Worm (Caenorhabditis elegans) whole organism, L2 larva: Measurements from ENCODE around the gene str-28.

Source experiments
- F13H6.1 ChIP-seq: sonication (generic microtip); optimal IDR thresholded peaks from 2 replicates; lab custom pipeline; 2016; ENCODE audit warnings: missing genetic modification characterization, missing compliant biosample characterization
- R02D3.7 ChIP-seq: fragments of 150-350 bp; optimal IDR thresholded peaks from 2 replicates; lab custom pipeline; 2014; ENCODE audit warnings: missing biosample characterization, missing genetic modification characterization
- Y55F3AM.14 ChIP-seq: fragments of 200-800 bp; sonication (Bioruptor generic); optimal IDR thresholded peaks from 2 replicates; lab custom pipeline; 2018; ENCODE audit warnings: mild to moderate bottlenecking, missing genetic modification characterization, missing compliant biosample characterization
- ZK546.5 ChIP-seq: sonication (generic microtip); optimal IDR thresholded peaks from 2 replicates; lab custom pipeline; 2017; ENCODE audit warnings: missing biosample characterization, missing genetic modification characterization
- ama-1 ChIP-seq: fragments of 150-350 bp; optimal IDR thresholded peaks from 2 replicates; lab custom pipeline; 2018; ENCODE audit warnings: inconsistent platforms
- blmp-1 ChIP-seq: sonication (generic microtip); optimal IDR thresholded peaks from 2 replicates; lab custom pipeline; 2017; ENCODE audit warnings: missing genetic modification characterization, mild to moderate bottlenecking, missing compliant biosample characterization, antibody characterized with exemption, moderate library complexity; ENCODE audit not compliant: insufficient read depth
- ceh-82 ChIP-seq: fragments of 150-350 bp; optimal IDR thresholded peaks from 2 replicates; lab custom pipeline; 2014; ENCODE audit warnings: missing biosample characterization, missing genetic modification characterization
- dmd-4 ChIP-seq: sonication (generic microtip); optimal IDR thresholded peaks from 2 replicates; lab custom pipeline; 2017; ENCODE audit warnings: missing biosample characterization, missing genetic modification characterization
- egl-27 ChIP-seq: sonication (generic microtip); optimal IDR thresholded peaks from 3 replicates; lab custom pipeline; 2017; ENCODE audit warnings: missing biosample characterization, missing genetic modification reagents, missing genetic modification characterization
- elt-1 ChIP-seq: fragments of 150-350 bp; optimal IDR thresholded peaks from 2 replicates; lab custom pipeline; 2014; ENCODE audit warnings: missing biosample characterization, missing genetic modification characterization
- elt-3 ChIP-seq: sonication (generic microtip); optimal IDR thresholded peaks from 2 replicates; lab custom pipeline; 2017; ENCODE audit warnings: missing biosample characterization, missing genetic modification characterization
- gmeb-1 ChIP-seq: fragments of 150-350 bp; optimal IDR thresholded peaks from 2 replicates; lab custom pipeline; 2014; ENCODE audit warnings: missing biosample characterization, missing genetic modification characterization
- lin-13 ChIP-seq: fragments of 150-350 bp; optimal IDR thresholded peaks from 2 replicates; lab custom pipeline; 2014; ENCODE audit warnings: missing biosample characterization, missing genetic modification reagents, missing genetic modification characterization
- lin-39 ChIP-seq: fragments of 150-350 bp; optimal IDR thresholded peaks from 2 replicates; lab custom pipeline; 2014; ENCODE audit warnings: missing biosample characterization, missing genetic modification reagents, missing genetic modification characterization
- lsy-2 ChIP-seq, 2 experiments: fragments of 150-350 bp in 1 of 2; sonication (generic microtip) in 1 of 2; optimal IDR thresholded peaks; 2 replicates each; lab custom pipeline; 2014 to 2017; ENCODE audit warnings: missing biosample characterization in 2 of 2, missing genetic modification characterization in 2 of 2
- mab-5 ChIP-seq: fragments of 150-350 bp; optimal IDR thresholded peaks from 2 replicates; lab custom pipeline; 2014; ENCODE audit warnings: missing biosample characterization, missing genetic modification characterization
- mbf-1 ChIP-seq: sonication (generic microtip); optimal IDR thresholded peaks from 2 replicates; lab custom pipeline; 2017; ENCODE audit warnings: missing biosample characterization, missing genetic modification characterization
- nhr-10 ChIP-seq: sonication (generic microtip); optimal IDR thresholded peaks from 2 replicates; lab custom pipeline; 2017; ENCODE audit warnings: missing biosample characterization, missing genetic modification characterization
- nhr-11 ChIP-seq: fragments of 150-350 bp; optimal IDR thresholded peaks from 2 replicates; lab custom pipeline; 2014; ENCODE audit warnings: missing biosample characterization, missing genetic modification characterization
- nhr-12 ChIP-seq: fragments of 150-350 bp; optimal IDR thresholded peaks from 2 replicates; lab custom pipeline; 2014; ENCODE audit warnings: missing biosample characterization, missing genetic modification characterization
- nhr-21 ChIP-seq: fragments of 150-350 bp; optimal IDR thresholded peaks from 2 replicates; lab custom pipeline; 2014; ENCODE audit warnings: missing biosample characterization, missing genetic modification characterization
- nhr-23 ChIP-seq: fragments of 150-350 bp; optimal IDR thresholded peaks from 2 replicates; lab custom pipeline; 2014; ENCODE audit warnings: missing biosample characterization, missing genetic modification reagents, missing genetic modification characterization
- nhr-237 ChIP-seq: fragments of 150-350 bp; optimal IDR thresholded peaks from 2 replicates; lab custom pipeline; 2014; ENCODE audit warnings: missing biosample characterization, missing genetic modification characterization
- nhr-25 ChIP-seq: fragments of 150-350 bp; sonication (generic microtip); optimal IDR thresholded peaks from 3 replicates; lab custom pipeline; 2014; ENCODE audit warnings: missing biosample characterization, missing genetic modification characterization
- nhr-6 ChIP-seq: fragments of 150-350 bp; optimal IDR thresholded peaks from 2 replicates; lab custom pipeline; 2014; ENCODE audit warnings: missing biosample characterization, missing genetic modification characterization
- nhr-77 ChIP-seq: fragments of 150-350 bp; optimal IDR thresholded peaks from 2 replicates; lab custom pipeline; 2014; ENCODE audit warnings: missing biosample characterization, missing genetic modification characterization
- peb-1 ChIP-seq: fragments of 150-350 bp; optimal IDR thresholded peaks from 2 replicates; lab custom pipeline; 2014; ENCODE audit warnings: missing biosample characterization, missing genetic modification characterization
- sma-9 ChIP-seq, 2 experiments: fragments of 150-350 bp in 1 of 2; sonication (generic microtip) in 1 of 2; optimal IDR thresholded peaks; 2 replicates each; lab custom pipeline; 2014 to 2016; ENCODE audit warnings: missing genetic modification characterization in 2 of 2, mild to moderate bottlenecking in 1 of 2, missing biosample characterization in 1 of 2, missing compliant biosample characterization in 1 of 2, missing genetic modification reagents in 1 of 2, moderate library complexity in 1 of 2
- unc-39 ChIP-seq: fragments of 150-350 bp; optimal IDR thresholded peaks from 2 replicates; lab custom pipeline; 2014; ENCODE audit warnings: missing biosample characterization, missing genetic modification characterization
- unc-55 ChIP-seq: fragments of 150-350 bp; sonication (generic microtip); optimal IDR thresholded peaks from 3 replicates; lab custom pipeline; 2014; ENCODE audit warnings: missing biosample characterization, missing genetic modification reagents, missing genetic modification characterization
- unc-62 ChIP-seq: fragments of 150-350 bp; optimal IDR thresholded peaks from 2 replicates; lab custom pipeline; 2014; ENCODE audit warnings: missing biosample characterization, missing genetic modification reagents, missing genetic modification characterization
- ztf-11 ChIP-seq: sonication (generic microtip); optimal IDR thresholded peaks from 2 replicates; lab custom pipeline; 2017; ENCODE audit warnings: missing biosample characterization, missing genetic modification characterization
- ztf-4 ChIP-seq: fragments of 150-350 bp; optimal IDR thresholded peaks from 2 replicates; lab custom pipeline; 2014; ENCODE audit warnings: missing biosample characterization, missing genetic modification characterization

The str-28 gene

ce11 chrV:7495189-7495588, 22.5 kb upstream of the str-28 start, which contains the start of gene srbc-11:
TSS of gene srbc-11 (minus strand) at chrV:7495289.
- TF ChIP-seq sma-9 (GFP tag; optimal IDR thresholded peaks at IDR 0.05; lab: Kevin White, UChicago) (no peak), sma-9 (tag; optimal IDR thresholded peaks at IDR 0.05; lab: Kevin White, UChicago) (no peak), nhr-23 (tag; lab: Kevin White, UChicago) (no peak), ztf-11 (tag; lab: Kevin White, UChicago) (no peak), nhr-77 (tag; lab: Kevin White, UChicago) (no peak), nhr-12 (tag; lab: Kevin White, UChicago) (no peak), egl-27 (tag; lab: Kevin White, UChicago) (no peak), nhr-6 (no peak), blmp-1 (tag; lab: Kevin White, UChicago) (no peak), gmeb-1 (tag; lab: Kevin White, UChicago) (no peak), nhr-237 (tag; lab: Kevin White, UChicago) (no peak), nhr-21 (no peak), F13H6.1 (tag; lab: Kevin White, UChicago) (no peak), unc-62 (GFP tag; lab: Kevin White, UChicago) (no peak), mbf-1 (tag; lab: Kevin White, UChicago) (no peak)

- TF ChIP-seq peb-1 (tag; lab: Kevin White, UChicago) (no peak), gmeb-1 (tag; lab: Kevin White, UChicago) (no peak), nhr-25 (no peak), nhr-237 (tag; lab: Kevin White, UChicago) (no peak)
Measured at ce11 chrV:7492924-7493323, 20.2 kb upstream of the str-28 start, which contains the start of gene srbc-10. TSS of gene srbc-10 (minus strand) at chrV:7493024.

- TF ChIP-seq nhr-12 (tag; lab: Kevin White, UChicago) (no peak), ama-1 (lab: Kevin White, UChicago) (no peak), Y55F3AM.14 (GFP tag; lab: Kevin White, UChicago) (no peak), elt-3 (no peak), nhr-10 (no peak), dmd-4 (tag; lab: Kevin White, UChicago) (no peak), unc-55 (GFP tag; lab: Kevin White, UChicago) (no peak), lin-13 (GFP tag; lab: Kevin White, UChicago) (no peak), nhr-23 (tag; lab: Kevin White, UChicago) (no peak), ceh-82 (tag; lab: Kevin White, UChicago) (no peak), unc-62 (GFP tag; lab: Kevin White, UChicago) (no peak), nhr-25 (no peak), unc-39 (tag; lab: Kevin White, UChicago) (no peak), lin-39 (no peak), ztf-11 (tag; lab: Kevin White, UChicago) (no peak), elt-1 (no peak), egl-27 (tag; lab: Kevin White, UChicago) (no peak), mab-5 (no peak)
Measured at ce11 chrV:7490340-7490739, 17.6 kb upstream of the str-28 start, which contains the start of gene srbc-9. TSS of gene srbc-9 (minus strand) at chrV:7490440.

ce11 chrV:7487518-7487917, 14.8 kb upstream of the str-28 start, which contains the start of gene srbc-7:
TSS of gene srbc-7 (minus strand) at chrV:7487618.
- TF ChIP-seq nhr-237 (tag; lab: Kevin White, UChicago), result no peak
- no peak for TF ChIP-seq ZK546.5
- TF ChIP-seq nhr-11 (tag; lab: Kevin White, UChicago), result no peak
- no peak for TF ChIP-seq R02D3.7 (tag; lab: Kevin White, UChicago)
- no peak for TF ChIP-seq ztf-4 (tag; lab: Kevin White, UChicago)
- no peak for TF ChIP-seq nhr-6
- TF ChIP-seq nhr-25, result no peak
- no peak for TF ChIP-seq nhr-10
- no peak for TF ChIP-seq blmp-1 (tag; lab: Kevin White, UChicago)
- no peak for TF ChIP-seq lsy-2 (tag; optimal IDR thresholded peaks at IDR 0.05; lab: Kevin White, UChicago)
- no peak for TF ChIP-seq lin-39

- no peak for TF ChIP-seq nhr-11 (tag; lab: Kevin White, UChicago)
- TF ChIP-seq nhr-23 (tag; lab: Kevin White, UChicago), result no peak
- TF ChIP-seq sma-9 (GFP tag; optimal IDR thresholded peaks at IDR 0.05; lab: Kevin White, UChicago), result no peak
- no peak for TF ChIP-seq sma-9 (tag; optimal IDR thresholded peaks at IDR 0.05; lab: Kevin White, UChicago)
- no peak for TF ChIP-seq lin-39
- no peak for TF ChIP-seq nhr-10
- TF ChIP-seq blmp-1 (tag; lab: Kevin White, UChicago), result no peak
- no peak for TF ChIP-seq elt-1
- TF ChIP-seq ztf-11 (tag; lab: Kevin White, UChicago), result no peak
- no peak for TF ChIP-seq lin-13 (GFP tag; lab: Kevin White, UChicago)
Measured at ce11 chrV:7485000-7485399, 12.3 kb upstream of the str-28 start, which contains the start of gene srbc-8. TSS of gene srbc-8 (minus strand) at chrV:7485100.
